Fruit fly (Drosophila melanogaster): Measurements from ENCODE around the gene CG12541.

CG12541 gene

dm6 chrX:7000444-7001134 is 65.3 kb downstream of the CG12541 start (continued):
- TF ChIP-seq chm (GFP tag; IDR thresholded peaks at IDR 0.05) (no peak), CG12659 (GFP tag; optimal IDR thresholded peaks at IDR 0.05) (peak; percentile 43), cg (GFP tag; optimal IDR thresholded peaks at IDR 0.05) (peak; percentile 15), gce (GFP tag; IDR thresholded peaks at IDR 0.05) (no peak), Six4 (GFP tag; optimal IDR thresholded peaks at IDR 0.05) (peak; percentile 16), Gug (GFP tag; IDR thresholded peaks at IDR 0.05) (0 out of 4 replicates have a peak, but pooled peaks have one; percentile 2), CG13775 (GFP tag; optimal IDR thresholded peaks at IDR 0.05) (peak; percentile 66), dan (GFP tag; IDR thresholded peaks at IDR 0.05) (no peak), nmo (GFP tag; optimal IDR thresholded peaks at IDR 0.05) (peak; percentile 47), CG11456 (GFP tag; IDR thresholded peaks at IDR 0.05) (no peak), bsh (GFP tag; optimal IDR thresholded peaks at IDR 0.05) (peak in 1 of 2 experiments; percentile 21), Meics (GFP tag; optimal IDR thresholded peaks at IDR 0.05) (no peak), chinmo (GFP tag; IDR thresholded peaks at IDR 0.05; ENCODE audit: partially characterized antibody) (peak; percentile 81; the same call in 2 of the 4 replicates), D19A (tag; optimal IDR thresholded peaks at IDR 0.05) (peak; percentile 65), CG15479 (GFP tag; optimal IDR thresholded peaks at IDR 0.05) (peak; percentile 89), nerfin-1 (tag; optimal IDR thresholded peaks at IDR 0.05) (peak; percentile 25), shn (GFP tag; optimal IDR thresholded peaks at IDR 0.05) (peak; percentile 37), Ssrp (tag; optimal IDR thresholded peaks at IDR 0.05) (peak; percentile 45), CG10462 (GFP tag; optimal IDR thresholded peaks at IDR 0.05) (no peak), cad (GFP tag; optimal IDR thresholded peaks at IDR 0.05) (no peak), Gsc (GFP tag; IDR thresholded peaks at IDR 0.05) (no peak), CG12769 (tag; optimal IDR thresholded peaks at IDR 0.05) (peak; percentile 45), sens (GFP tag) (peak; percentile 81), CG11695 (GFP tag; IDR thresholded peaks at IDR 0.05) (peak; percentile 57; the same call in 2 of the 3 replicates), tx (GFP tag; optimal IDR thresholded peaks at IDR 0.05) (no peak), CG10979 (tag; optimal IDR thresholded peaks at IDR 0.05) (no peak), Vsx1 (GFP tag; optimal IDR thresholded peaks at IDR 0.05) (no peak), Optix (GFP tag; IDR thresholded peaks at IDR 0.05) (no peak), Hmr (GFP tag; optimal IDR thresholded peaks at IDR 0.05) (peak; percentile 32), fu2 (GFP tag; optimal IDR thresholded peaks at IDR 0.05) (no peak), CG15269 (tag; optimal IDR thresholded peaks at IDR 0.05) (no peak), ro (GFP tag; IDR thresholded peaks at IDR 0.05) (no peak), CG10565 (GFP tag; optimal IDR thresholded peaks at IDR 0.05) (no peak), sna (GFP tag; IDR thresholded peaks at IDR 0.05; ENCODE audit: partially characterized antibody) (no peak), slou (GFP tag; optimal IDR thresholded peaks at IDR 0.05) (no peak), CG11093 (GFP tag; IDR thresholded peaks at IDR 0.05) (0 out of 3 replicates have a peak, but pooled peaks have one; percentile 32), CG32772 (GFP tag; IDR thresholded peaks at IDR 0.05) (0 out of 2 replicates have a peak, but pooled peaks have one; percentile 15), CG17829 (tag; optimal IDR thresholded peaks at IDR 0.05) (no peak), Drgx (GFP tag; IDR thresholded peaks at IDR 0.05) (no peak; the same call in 1 of the 2 replicates), dmrt11E (tag; optimal IDR thresholded peaks at IDR 0.05) (peak; percentile 33), lov (optimal IDR thresholded peaks at IDR 0.05) (no peak), lov (GFP tag; IDR thresholded peaks at IDR 0.05) (no peak), her (GFP tag; optimal IDR thresholded peaks at IDR 0.05) (no peak), CG2129 (GFP tag; IDR thresholded peaks at IDR 0.05; ENCODE audit: partially characterized antibody) (no peak), klu (GFP tag; IDR thresholded peaks at IDR 0.05) (no peak), ind (GFP tag; optimal IDR thresholded peaks at IDR 0.05) (peak; percentile 54), stwl (tag; optimal IDR thresholded peaks at IDR 0.05) (no peak), amos (GFP tag; IDR thresholded peaks at IDR 0.05; ENCODE audit: partially characterized antibody) (no peak), pho (GFP tag; optimal IDR thresholded peaks at IDR 0.05) (peak; percentile 40), ewg (GFP tag; optimal IDR thresholded peaks at IDR 0.05) (no peak)

Data from whole organism, embryonic.